Fruit fly (Drosophila melanogaster) whole organism, pupa: Measurements from ENCODE around the gene CG6013.
A peak's percentile ranks its signal among the peaks of the same experiment; 100 is the strongest.

Experiments
- CG10348 ChIP-seq: fragments of 200-800 bp; sonication (Bioruptor generic); IDR thresholded peaks from 2 replicates; pipeline ENCODE4 v1.3.6; 2022; ENCODE audit warnings: missing biosample characterization, missing genetic modification characterization
- CG12605 ChIP-seq: fragments of 200-800 bp; sonication (Bioruptor generic); IDR thresholded peaks from 2 replicates; pipeline ENCODE4 v1.3.6; 2022; ENCODE audit warnings: missing biosample characterization, missing genetic modification characterization
- CG13204 ChIP-seq: fragments of 200-800 bp; sonication (Bioruptor generic); optimal IDR thresholded peaks from 2 replicates; lab custom pipeline; 2018; ENCODE audit warnings: missing biosample characterization, mild to moderate bottlenecking, missing genetic modification characterization, moderate library complexity
- CG32121 ChIP-seq: fragments of 200-800 bp; sonication (Bioruptor generic); IDR thresholded peaks from 2 replicates; pipeline ENCODE4 v1.3.6; 2022; ENCODE audit warnings: missing biosample characterization, missing genetic modification characterization
- CG4496 ChIP-seq: fragments of 200-800 bp; sonication (Bioruptor generic); IDR thresholded peaks from 3 replicates; pipeline ENCODE4 v1.3.6; 2022; ENCODE audit warnings: missing biosample characterization, missing genetic modification characterization
- CG8159 ChIP-seq: fragments of 200-800 bp; sonication (Bioruptor generic); optimal IDR thresholded peaks from 3 replicates; lab custom pipeline; 2018; ENCODE audit warnings: missing biosample characterization, mild to moderate bottlenecking, missing genetic modification characterization, moderate library complexity
- CG8301 ChIP-seq: fragments of 200-800 bp; sonication (Bioruptor generic); optimal IDR thresholded peaks from 2 replicates; lab custom pipeline; 2018; ENCODE audit warnings: missing biosample characterization, mild to moderate bottlenecking, missing genetic modification characterization
- D1 ChIP-seq: fragments of 200-800 bp; sonication (Bioruptor generic); optimal IDR thresholded peaks from 2 replicates; lab custom pipeline; 2018; ENCODE audit warnings: missing biosample characterization, mild to moderate bottlenecking, missing genetic modification characterization, moderate library complexity
- EcR ChIP-seq: fragments of 200-800 bp; sonication (Bioruptor generic); optimal IDR thresholded peaks from 3 replicates; lab custom pipeline; 2019; ENCODE audit warnings: missing biosample characterization, missing genetic modification characterization, mild to moderate bottlenecking, moderate library complexity, missing genetic modification reagents
- Pif1A ChIP-seq: fragments of 200-800 bp; sonication (Bioruptor generic); optimal IDR thresholded peaks from 3 replicates; lab custom pipeline; 2016; ENCODE audit warnings: missing biosample characterization, missing genetic modification characterization
- Pif1B ChIP-seq: fragments of 200-800 bp; sonication (Bioruptor generic); optimal IDR thresholded peaks from 3 replicates; lab custom pipeline; 2016; ENCODE audit warnings: missing biosample characterization, missing genetic modification characterization
- Snoo ChIP-seq: fragments of 200-800 bp; sonication (Bioruptor generic); optimal IDR thresholded peaks from 3 replicates; lab custom pipeline; 2017; ENCODE audit warnings: missing biosample characterization, mild to moderate bottlenecking, missing genetic modification characterization, inconsistent platforms
- fd96Ca ChIP-seq: fragments of 200-800 bp; sonication (Bioruptor generic); IDR thresholded peaks from 3 replicates; pipeline ENCODE4 v1.3.6; 2022; ENCODE audit warnings: missing biosample characterization, missing genetic modification characterization
- rn ChIP-seq: fragments of 200-800 bp; sonication (Bioruptor generic); IDR thresholded peaks from 2 replicates; pipeline ENCODE4 v1.3.6; 2022; ENCODE audit warnings: missing biosample characterization, missing genetic modification characterization

- TF ChIP-seq CG12605 (GFP tag; lab: Robert Waterston, UW), result no peak
- no peak for TF ChIP-seq rn (GFP tag; lab: Robert Waterston, UW)
- TF ChIP-seq Pif1A, result no peak
- TF ChIP-seq D1 (tag; lab: Kevin White, UChicago), result no peak
- no peak for TF ChIP-seq EcR (GFP tag; lab: Kevin White, UChicago)
- no peak for TF ChIP-seq Pif1B (GFP tag; lab: Kevin White, UChicago)
- 0 out of 3 replicates have a peak, but pooled peaks have one; percentile 7 for TF ChIP-seq CG4496 (GFP tag; lab: Robert Waterston, UW)
- TF ChIP-seq CG8301 (tag; lab: Kevin White, UChicago), result no peak
- TF ChIP-seq CG8159 (tag; lab: Kevin White, UChicago), result no peak
- TF ChIP-seq Snoo, result no peak
- TF ChIP-seq CG13204, result no peak
- TF ChIP-seq CG32121 (GFP tag; lab: Robert Waterston, UW), result no peak
- TF ChIP-seq fd96Ca (GFP tag; lab: Robert Waterston, UW), result no peak
- TF ChIP-seq CG10348, result no peak
Observed at dm6 chr3R:19077856-19078255, 46.6 kb downstream of the CG6013 start.
